Fruit fly (Drosophila melanogaster) whole organism, wandering third instar larva: ENCODE measurements around the gene CG5853.

Experiments used
- CG32264 ChIP-seq: fragments of 200-800 bp; sonication (Bioruptor generic); optimal IDR thresholded peaks from 2 replicates; lab custom pipeline; 2016; ENCODE audit warnings: missing biosample characterization, missing genetic modification characterization
- CG9705 ChIP-seq: fragments of 200-800 bp; sonication (Bioruptor generic); optimal IDR thresholded peaks from 2 replicates; lab custom pipeline; 2018; ENCODE audit warnings: missing biosample characterization, mild to moderate bottlenecking, missing genetic modification characterization
- CrebA ChIP-seq: fragments of 200-800 bp; sonication (Bioruptor generic); optimal IDR thresholded peaks from 2 replicates; lab custom pipeline; 2016; ENCODE audit warnings: missing biosample characterization, mild to moderate bottlenecking, missing genetic modification characterization, borderline replicate concordance
- Dfd ChIP-seq: fragments of >200 bp; optimal IDR thresholded peaks from 2 replicates; lab custom pipeline; 2017; ENCODE audit warnings: missing biosample characterization, missing genetic modification characterization
- Dif ChIP-seq: fragments of 200-275, 200-300 bp; sonication (Bioruptor generic); optimal IDR thresholded peaks from 2 replicates; lab custom pipeline; 2018; ENCODE audit warnings: missing biosample characterization, missing genetic modification characterization; ENCODE audit not compliant: partially characterized antibody
- GATAd ChIP-seq: sonication (Bioruptor generic); optimal IDR thresholded peaks from 2 replicates; lab custom pipeline; 2016; ENCODE audit warnings: missing biosample characterization, missing genetic modification characterization
- HLH106 ChIP-seq: fragments of 200-800 bp; optimal IDR thresholded peaks from 3 replicates; lab custom pipeline; 2019; ENCODE audit warnings: missing biosample characterization, mild to moderate bottlenecking, missing genetic modification characterization, moderate library complexity
- Hnf4 ChIP-seq: fragments of 200-800 bp; sonication (Bioruptor generic); optimal IDR thresholded peaks from 2 replicates; lab custom pipeline; 2016; ENCODE audit warnings: missing biosample characterization, mild to moderate bottlenecking, missing genetic modification characterization
- Hr78 ChIP-seq: fragments of >200 bp; optimal IDR thresholded peaks from 2 replicates; lab custom pipeline; 2017; ENCODE audit warnings: missing biosample characterization, missing genetic modification characterization
- Hr83 ChIP-seq: fragments of 200-300 bp; sonication (Bioruptor generic); optimal IDR thresholded peaks from 2 replicates; lab custom pipeline; 2016; ENCODE audit warnings: missing biosample characterization, mild to moderate bottlenecking, missing genetic modification characterization, moderate library complexity; ENCODE audit not compliant: poor library complexity, severe bottlenecking
- Jra ChIP-seq: sonication (Bioruptor generic); optimal IDR thresholded peaks from 2 replicates; lab custom pipeline; 2016; ENCODE audit warnings: missing biosample characterization, missing genetic modification characterization
- Mio ChIP-seq: sonication (Bioruptor generic); optimal IDR thresholded peaks from 2 replicates; lab custom pipeline; 2016; ENCODE audit warnings: missing biosample characterization, missing genetic modification characterization
- Myc ChIP-seq: fragments of >200 bp; optimal IDR thresholded peaks from 2 replicates; lab custom pipeline; 2017
- N ChIP-seq: fragments of >200 bp; optimal IDR thresholded peaks from 2 replicates; lab custom pipeline; 2018; ENCODE audit warnings: missing biosample characterization, missing external identifiers, missing genetic modification characterization
- OdsH ChIP-seq: fragments of 200-800 bp; sonication (Bioruptor generic); optimal IDR thresholded peaks from 2 replicates; lab custom pipeline; 2016; ENCODE audit warnings: missing biosample characterization, mild to moderate bottlenecking, missing genetic modification characterization
- Rel ChIP-seq, 2 experiments: fragments of 200-800 bp; sonication (Bioruptor generic) in 1 of 2; optimal IDR thresholded peaks; 2 replicates in 1 of 2; 3 replicates in 1 of 2; lab custom pipeline; 2016 to 2019; ENCODE audit warnings: mild to moderate bottlenecking in 2 of 2, missing biosample characterization in 2 of 2, missing genetic modification characterization in 2 of 2, moderate library complexity in 1 of 2
- Sp1 ChIP-seq: fragments of 200-800 bp; sonication (Bioruptor generic); optimal IDR thresholded peaks from 3 replicates; lab custom pipeline; 2019; ENCODE audit warnings: missing biosample characterization, mild to moderate bottlenecking, missing genetic modification characterization, moderate library complexity
- Vsx2 ChIP-seq: fragments of 200-300, 225-300 bp; sonication (Bioruptor generic); optimal IDR thresholded peaks from 2 replicates; lab custom pipeline; 2018; ENCODE audit warnings: missing biosample characterization, missing genetic modification characterization; ENCODE audit not compliant: partially characterized antibody
- br ChIP-seq: fragments of 200-800 bp; sonication (Bioruptor generic); optimal IDR thresholded peaks from 2 replicates; lab custom pipeline; 2016; ENCODE audit warnings: missing biosample characterization, missing genetic modification characterization
- brk ChIP-seq: fragments of 200-800 bp; sonication (Bioruptor generic); optimal IDR thresholded peaks from 2 replicates; lab custom pipeline; 2016; ENCODE audit warnings: missing biosample characterization, mild to moderate bottlenecking, missing genetic modification characterization
- dl ChIP-seq, 2 experiments: fragments of 175-275, 200-275 bp in 1 of 2; fragments of 200-275 bp in 1 of 2; sonication (Bioruptor generic); optimal IDR thresholded peaks; lab custom pipeline; 2018; ENCODE audit warnings: mild to moderate bottlenecking in 2 of 2, missing biosample characterization in 2 of 2, missing genetic modification characterization in 2 of 2, moderate library complexity in 2 of 2; ENCODE audit not compliant: partially characterized antibody in 2 of 2, insufficient read depth in 1 of 2
- dsf ChIP-seq: sonication (Bioruptor generic); optimal IDR thresholded peaks from 2 replicates; lab custom pipeline; 2016; ENCODE audit warnings: missing biosample characterization, missing genetic modification characterization, borderline replicate concordance
- ey ChIP-seq: fragments of 200-800 bp; sonication (Bioruptor generic); optimal IDR thresholded peaks from 2 replicates; lab custom pipeline; 2016; ENCODE audit warnings: missing biosample characterization, missing genetic modification characterization
- foxo ChIP-seq, 2 experiments: fragments of 200-800 bp; sonication (Bioruptor generic); optimal IDR thresholded peaks; 2 replicates in 1 of 2; 3 replicates in 1 of 2; lab custom pipeline; 2016 to 2017; ENCODE audit warnings: missing biosample characterization in 2 of 2, missing genetic modification characterization in 2 of 2
- fru ChIP-seq: fragments of 200-800 bp; sonication (Bioruptor generic); optimal IDR thresholded peaks from 3 replicates; lab custom pipeline; 2016; ENCODE audit warnings: missing biosample characterization, mild to moderate bottlenecking, missing genetic modification characterization
- h ChIP-seq: fragments of 200-800 bp; sonication (Bioruptor generic); optimal IDR thresholded peaks from 3 replicates; lab custom pipeline; 2016; ENCODE audit warnings: missing biosample characterization, mild to moderate bottlenecking, missing genetic modification characterization
- jim ChIP-seq: fragments of 175-275, 200-325 bp; sonication (Bioruptor generic); optimal IDR thresholded peaks from 2 replicates; lab custom pipeline; 2016; ENCODE audit warnings: missing biosample characterization, mild to moderate bottlenecking, missing genetic modification characterization
- lola ChIP-seq: fragments of >200 bp; optimal IDR thresholded peaks from 2 replicates; lab custom pipeline; 2017; ENCODE audit warnings: missing biosample characterization, missing genetic modification characterization
- psq ChIP-seq: fragments of 200-800 bp; sonication (Bioruptor generic); optimal IDR thresholded peaks from 3 replicates; lab custom pipeline; 2017; ENCODE audit warnings: missing biosample characterization, mild to moderate bottlenecking, missing genetic modification characterization, moderate library complexity
- rgr ChIP-seq: fragments of 200-800 bp; sonication (Bioruptor generic); optimal IDR thresholded peaks from 3 replicates; lab custom pipeline; 2016; ENCODE audit warnings: missing biosample characterization, mild to moderate bottlenecking, missing genetic modification characterization
- sv ChIP-seq: fragments of 200-800 bp; sonication (Bioruptor generic); optimal IDR thresholded peaks from 3 replicates; lab custom pipeline; 2016; ENCODE audit warnings: missing biosample characterization, missing genetic modification characterization
- usp ChIP-seq: fragments of >200 bp; optimal IDR thresholded peaks from 2 replicates; lab custom pipeline; 2017; ENCODE audit warnings: missing biosample characterization, missing genetic modification characterization
- woc ChIP-seq: sonication (Bioruptor generic); optimal IDR thresholded peaks from 2 replicates; lab custom pipeline; 2016; ENCODE audit warnings: missing biosample characterization, mild to moderate bottlenecking, missing genetic modification characterization

CG5853 gene

dm6 chr2L:9945086-9945485 lies 2.4 kb downstream of the CG5853 start:
- TF ChIP-seq dsf = no peak
- TF ChIP-seq Hnf4 = peak; percentile 39
- TF ChIP-seq, all 38 proteins: peak for 1

dm6 chr2L:9943521-9943920 lies 3.9 kb downstream of the CG5853 start:
- TF ChIP-seq foxo (GFP tag; optimal IDR thresholded peaks at IDR 0.05; lab: Kevin White, UChicago) = peak in 1 of 2 experiments; percentile 36
- peak; percentile 40 for TF ChIP-seq rgr
- no peak for TF ChIP-seq Vsx2 (GFP tag; lab: Kevin White, UChicago)
- peak; percentile 64 for TF ChIP-seq Hnf4
- no peak for TF ChIP-seq HLH106 (tag; lab: Kevin White, UChicago)
- TF ChIP-seq jim = no peak
- TF ChIP-seq h (GFP tag; lab: Kevin White, UChicago) = peak; percentile 67
- no peak for TF ChIP-seq GATAd (GFP tag; lab: Kevin White, UChicago)
- peak; percentile 39 for TF ChIP-seq fru (GFP tag; lab: Kevin White, UChicago)
- TF ChIP-seq ey (GFP tag; lab: Kevin White, UChicago) = peak; percentile 31
- no peak for TF ChIP-seq Hr83 (GFP tag; lab: Kevin White, UChicago)
- no peak for TF ChIP-seq dl (GFP tag; optimal IDR thresholded peaks at IDR 0.05; lab: Kevin White, UChicago; ENCODE audit: insufficient read depth in 1 of 2, partially characterized antibody in 2 of 2)
- TF ChIP-seq usp (GFP tag; lab: Kevin White, UChicago) = no peak
- TF ChIP-seq N (GFP tag; lab: Kevin White, UChicago) = no peak
- no peak for TF ChIP-seq Hr78 (GFP tag; lab: Kevin White, UChicago)
- no peak for TF ChIP-seq CG9705 (GFP tag; lab: Kevin White, UChicago)
- no peak for TF ChIP-seq Myc (lab: Kevin White, UChicago)
- TF ChIP-seq lola (GFP tag; lab: Kevin White, UChicago) = no peak
- TF ChIP-seq psq = no peak
- TF ChIP-seq Mio = no peak

DNA sequence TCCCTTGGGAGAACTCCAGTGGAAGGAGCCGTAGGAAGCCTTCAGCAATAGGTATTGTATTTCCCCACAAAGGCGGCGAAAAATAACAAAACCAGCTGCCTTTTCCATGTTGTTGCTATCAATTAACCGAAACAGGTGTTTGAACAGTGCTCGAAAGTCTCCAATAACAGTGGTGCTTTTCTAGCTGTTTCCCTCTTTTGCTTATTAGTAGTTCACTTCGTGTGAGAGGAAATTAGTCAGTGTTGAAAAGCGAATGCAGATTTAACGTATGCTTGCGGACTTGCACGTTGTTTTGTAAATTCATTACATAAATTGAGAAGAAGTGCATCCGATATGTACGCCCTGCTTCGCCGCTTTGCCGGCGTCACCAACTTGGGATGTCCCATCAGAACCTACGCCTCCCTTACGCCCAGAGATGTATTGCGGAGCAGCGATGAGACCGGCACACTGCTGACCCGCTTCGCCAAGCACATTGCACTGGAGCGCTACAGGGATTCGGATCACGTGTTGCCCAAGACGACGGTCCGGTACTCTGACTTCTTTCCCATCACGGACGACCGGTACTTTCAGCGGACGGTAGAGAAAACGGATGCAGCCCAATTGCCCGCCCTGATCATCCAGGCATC lies 8.7 kb downstream of the CG5853 start, which contains the start of the genes Datp and CG4619:
Datp (minus strand) TSS at position 160 of the 626 bp plus-strand sequence.
CG4619 (plus strand) TSS at position 233 of the 626 bp plus-strand sequence.
- no peak for TF ChIP-seq lola (GFP tag; lab: Kevin White, UChicago)
- peak; percentile 34 for TF ChIP-seq Sp1
- TF ChIP-seq Dfd (GFP tag; lab: Kevin White, UChicago) = no peak
- peak; percentile 20 for TF ChIP-seq CG32264 (GFP tag; lab: Kevin White, UChicago)
- no peak for TF ChIP-seq Rel (GFP tag; optimal IDR thresholded peaks at IDR 0.05; lab: Kevin White, UChicago)
- peak; percentile 36 for TF ChIP-seq Rel (tag; optimal IDR thresholded peaks at IDR 0.05; lab: Kevin White, UChicago)
- peak; percentile 46 for TF ChIP-seq sv
- peak; percentile 40 for TF ChIP-seq CG9705 (GFP tag; lab: Kevin White, UChicago)
- TF ChIP-seq Hr78 (GFP tag; lab: Kevin White, UChicago) = no peak
- no peak for TF ChIP-seq woc (GFP tag; lab: Kevin White, UChicago)
- TF ChIP-seq Dif = no peak
- peak; percentile 83 for TF ChIP-seq Hnf4
- peak; percentile 58 for TF ChIP-seq br (GFP tag; lab: Kevin White, UChicago)
- peak; percentile 52 for TF ChIP-seq fru (GFP tag; lab: Kevin White, UChicago)
- peak; percentile 58 for TF ChIP-seq Jra (GFP tag; lab: Kevin White, UChicago)
- TF ChIP-seq Hr83 (GFP tag; lab: Kevin White, UChicago) = peak; percentile 78
- TF ChIP-seq foxo (GFP tag; optimal IDR thresholded peaks at IDR 0.05; lab: Kevin White, UChicago) = peak; percentile 2 to 69
- peak; percentile 49 for TF ChIP-seq HLH106 (tag; lab: Kevin White, UChicago)
- TF ChIP-seq OdsH (GFP tag; lab: Kevin White, UChicago) = peak; percentile 52
- TF ChIP-seq h (GFP tag; lab: Kevin White, UChicago) = peak; percentile 60
- TF ChIP-seq brk (GFP tag; lab: Kevin White, UChicago) = no peak
- TF ChIP-seq CrebA (GFP tag; lab: Kevin White, UChicago) = no peak
- peak; percentile 89 for TF ChIP-seq Myc (lab: Kevin White, UChicago)
- TF ChIP-seq rgr = peak; percentile 78
- no peak for TF ChIP-seq GATAd (GFP tag; lab: Kevin White, UChicago)
- TF ChIP-seq psq = peak; percentile 23
